Fruit fly (Drosophila melanogaster) whole organism, embryonic: ENCODE data around the gene CG13837.

Source experiments
- Awh ChIP-seq: fragments of 200-800 bp; sonication (Bioruptor generic); IDR thresholded peaks from 2 replicates; pipeline ENCODE4, ENCODE4 v1.3.6; 2022; ENCODE audit warnings: missing biosample characterization, missing genetic modification characterization
- BEAF-32 ChIP-seq: fragments of 200-800 bp; sonication (Bioruptor generic); optimal IDR thresholded peaks from 3 replicates; lab custom pipeline; 2017; ENCODE audit warnings: missing biosample characterization, missing genetic modification characterization, mild to moderate bottlenecking, moderate library complexity, missing genetic modification reagents
- Bgb ChIP-seq: fragments of 200-800 bp; sonication (Bioruptor generic); IDR thresholded peaks from 2 replicates; pipeline ENCODE4 v1.3.6; 2022; ENCODE audit warnings: missing biosample characterization, missing genetic modification characterization; ENCODE audit not compliant: partially characterized antibody
- CG10274 ChIP-seq: fragments of 200-800 bp; sonication (Bioruptor generic); optimal IDR thresholded peaks from 3 replicates; lab custom pipeline; 2017; ENCODE audit warnings: missing biosample characterization, mild to moderate bottlenecking, missing genetic modification characterization
- CG10959 ChIP-seq: fragments of 200-800 bp; sonication (Bioruptor generic); IDR thresholded peaks from 2 replicates; pipeline ENCODE4 v1.3.6; 2022; ENCODE audit warnings: missing biosample characterization, missing genetic modification characterization
- CG11456 ChIP-seq: fragments of 200-800 bp; sonication (Bioruptor generic); IDR thresholded peaks from 3 replicates; pipeline ENCODE4 v1.3.6; 2022; ENCODE audit warnings: missing biosample characterization, missing genetic modification characterization
- CG12104 ChIP-seq: fragments of 200-800 bp; sonication (Bioruptor generic); optimal IDR thresholded peaks from 3 replicates; lab custom pipeline; 2016; ENCODE audit warnings: missing biosample characterization, missing genetic modification characterization
- CG12942 ChIP-seq: fragments of 200-800 bp; sonication (Bioruptor generic); optimal IDR thresholded peaks from 3 replicates; lab custom pipeline; 2016; ENCODE audit warnings: missing biosample characterization, missing genetic modification characterization
- CG13775 ChIP-seq: fragments of 200-800 bp; sonication (Bioruptor generic); optimal IDR thresholded peaks from 3 replicates; lab custom pipeline; 2017; ENCODE audit warnings: missing biosample characterization, mild to moderate bottlenecking, missing genetic modification characterization
- CG14667 ChIP-seq: fragments of 200-800 bp; sonication (Bioruptor generic); IDR thresholded peaks from 2 replicates; pipeline ENCODE4 v1.3.6; 2022; ENCODE audit warnings: missing biosample characterization, missing genetic modification characterization
- CG1529 ChIP-seq: fragments of 200-800 bp; sonication (Bioruptor generic); optimal IDR thresholded peaks from 3 replicates; lab custom pipeline; 2018; ENCODE audit warnings: missing biosample characterization, missing genetic modification characterization
- CG17359 ChIP-seq: fragments of 200-800 bp; sonication (Bioruptor generic); optimal IDR thresholded peaks from 3 replicates; lab custom pipeline; 2018; ENCODE audit warnings: missing biosample characterization, mild to moderate bottlenecking, missing genetic modification characterization, moderate library complexity
- CG2202 ChIP-seq: fragments of 200-800 bp; sonication (Bioruptor generic); optimal IDR thresholded peaks from 2 replicates; lab custom pipeline; 2018; ENCODE audit warnings: missing biosample characterization, mild to moderate bottlenecking, missing genetic modification characterization
- CG30403 ChIP-seq: fragments of 200-800 bp; sonication (Bioruptor generic); optimal IDR thresholded peaks from 3 replicates; lab custom pipeline; 2016; ENCODE audit warnings: missing biosample characterization, missing genetic modification characterization
- CG31365 ChIP-seq: fragments of 200-800 bp; sonication (Bioruptor generic); optimal IDR thresholded peaks from 2 replicates; lab custom pipeline; 2018; ENCODE audit warnings: missing biosample characterization, mild to moderate bottlenecking, missing genetic modification characterization
- CG3163 ChIP-seq: fragments of 200-800 bp; sonication (Bioruptor generic); optimal IDR thresholded peaks from 3 replicates; lab custom pipeline; 2016; ENCODE audit warnings: missing biosample characterization, missing genetic modification characterization
- CG34422 ChIP-seq: fragments of 200-800 bp; sonication (Bioruptor generic); IDR thresholded peaks from 3 replicates; pipeline ENCODE4 v1.3.6; 2022; ENCODE audit warnings: missing biosample characterization, missing genetic modification characterization
- CG43689 ChIP-seq: fragments of 200-800 bp; sonication (Bioruptor generic); IDR thresholded peaks from 2 replicates; pipeline ENCODE4 v1.3.6; 2022; ENCODE audit warnings: missing biosample characterization, missing genetic modification characterization
- CG7987 ChIP-seq: fragments of 200-800 bp; sonication (Bioruptor generic); optimal IDR thresholded peaks from 2 replicates; lab custom pipeline; 2018; ENCODE audit warnings: missing biosample characterization, mild to moderate bottlenecking, missing genetic modification characterization, moderate library complexity
- CG9727 ChIP-seq: fragments of 200-800 bp; sonication (Bioruptor generic); optimal IDR thresholded peaks from 3 replicates; lab custom pipeline; 2017; ENCODE audit warnings: missing biosample characterization, mild to moderate bottlenecking, missing genetic modification characterization
- CTCF ChIP-seq: fragments of 200-800 bp; sonication (Bioruptor generic); optimal IDR thresholded peaks from 2 replicates; lab custom pipeline; 2017; ENCODE audit warnings: missing biosample characterization, mild to moderate bottlenecking, missing genetic modification characterization, moderate library complexity
- D19A ChIP-seq: fragments of 200-800 bp; optimal IDR thresholded peaks from 3 replicates; lab custom pipeline; 2019; ENCODE audit warnings: missing biosample characterization, mild to moderate bottlenecking, missing genetic modification characterization, moderate library complexity
- Dbx ChIP-seq: fragments of 200-800 bp; sonication (Bioruptor generic); IDR thresholded peaks from 3 replicates; pipeline ENCODE4 v1.3.6; 2022; ENCODE audit warnings: missing biosample characterization, missing genetic modification characterization
- Drgx ChIP-seq: fragments of 200-800 bp; sonication (Bioruptor generic); IDR thresholded peaks from 2 replicates; pipeline ENCODE4 v1.3.6; 2022; ENCODE audit warnings: missing biosample characterization, missing genetic modification characterization
- E2f2 ChIP-seq: fragments of 200-800 bp; sonication (Bioruptor generic); IDR thresholded peaks from 2 replicates; pipeline ENCODE4 v1.3.6; 2022; ENCODE audit warnings: missing biosample characterization, missing genetic modification characterization
- Eip74EF ChIP-seq, 2 experiments: fragments of 200-800 bp in 1 of 2; fragments of >200 bp in 1 of 2; sonication (Bioruptor generic) in 1 of 2; optimal IDR thresholded peaks; 2 replicates each; lab custom pipeline; 2017 to 2019; ENCODE audit warnings: missing biosample characterization in 2 of 2, missing genetic modification characterization in 2 of 2, mild to moderate bottlenecking in 1 of 2, moderate library complexity in 1 of 2
- Jarid2 ChIP-seq: fragments of 200-800 bp; sonication (Bioruptor generic); optimal IDR thresholded peaks from 3 replicates; lab custom pipeline; 2017; ENCODE audit warnings: mild to moderate bottlenecking, missing biosample characterization, missing genetic modification reagents, missing genetic modification characterization
- Med ChIP-seq: fragments of 200-800 bp; sonication (Bioruptor generic); peaks from one replicate; lab custom pipeline; 2016; ENCODE audit warnings: missing biosample characterization, missing genetic modification characterization, mild to moderate bottlenecking, inconsistent platforms, moderate library complexity
- Myb ChIP-seq: fragments of 200-800 bp; sonication (Bioruptor generic); optimal IDR thresholded peaks from 2 replicates; lab custom pipeline; 2016; ENCODE audit warnings: missing biosample characterization, missing genetic modification characterization
- Poxn ChIP-seq: fragments of 200-800 bp; sonication (Bioruptor generic); IDR thresholded peaks from 2 replicates; pipeline ENCODE4 v1.3.6; 2022; ENCODE audit warnings: missing biosample characterization, missing genetic modification characterization
- Rx ChIP-seq: fragments of 200-800 bp; sonication (Bioruptor generic); IDR thresholded peaks from 2 replicates; pipeline ENCODE4 v1.3.6; 2022; ENCODE audit warnings: missing biosample characterization, missing genetic modification characterization
- chinmo ChIP-seq: fragments of 200-800 bp; sonication (Bioruptor generic); IDR thresholded peaks from 4 replicates; pipeline ENCODE4 v1.3.6; 2022; ENCODE audit warnings: missing biosample characterization, missing genetic modification characterization; ENCODE audit not compliant: partially characterized antibody
- ci ChIP-seq: fragments of 200-800 bp; sonication (Bioruptor generic); IDR thresholded peaks from 3 replicates; pipeline ENCODE4 v1.3.6; 2022; ENCODE audit warnings: missing biosample characterization, missing genetic modification characterization
- crp ChIP-seq, 2 experiments: fragments of 200-800 bp; sonication (Bioruptor generic); optimal IDR thresholded peaks; 2 replicates in 1 of 2; 3 replicates in 1 of 2; lab custom pipeline; 2017; ENCODE audit warnings: missing biosample characterization in 2 of 2, missing genetic modification characterization in 2 of 2, mild to moderate bottlenecking in 1 of 2, moderate library complexity in 1 of 2
- dati ChIP-seq: fragments of 200-800 bp; sonication (Bioruptor generic); IDR thresholded peaks from 2 replicates; pipeline ENCODE4 v1.3.6; 2022; ENCODE audit warnings: missing biosample characterization, missing genetic modification characterization
- dmrt11E ChIP-seq: fragments of 200-800 bp; sonication (Bioruptor generic); optimal IDR thresholded peaks from 3 replicates; lab custom pipeline; 2018; ENCODE audit warnings: missing biosample characterization, mild to moderate bottlenecking, missing genetic modification characterization, moderate library complexity
- fd3F ChIP-seq: fragments of 200-800 bp; sonication (Bioruptor generic); optimal IDR thresholded peaks from 2 replicates; lab custom pipeline; 2018; ENCODE audit warnings: missing biosample characterization, mild to moderate bottlenecking, missing genetic modification characterization, moderate library complexity
- ftz-f1 ChIP-seq: fragments of 200-800 bp; sonication (Bioruptor generic); optimal IDR thresholded peaks from 2 replicates; lab custom pipeline; 2016; ENCODE audit warnings: missing biosample characterization, missing genetic modification characterization
- grn ChIP-seq: fragments of 200-800 bp; sonication (Bioruptor generic); optimal IDR thresholded peaks from 3 replicates; lab custom pipeline; 2017; ENCODE audit warnings: missing biosample characterization, missing genetic modification characterization
- ind ChIP-seq: fragments of 200-800 bp; sonication (Bioruptor generic); optimal IDR thresholded peaks from 3 replicates; lab custom pipeline; 2016; ENCODE audit warnings: missing biosample characterization, missing genetic modification characterization
- insv ChIP-seq, 2 experiments: fragments of 200-800 bp; sonication (Bioruptor generic); optimal IDR thresholded peaks; 3 replicates each; lab custom pipeline; 2016 to 2018; ENCODE audit warnings: missing biosample characterization in 2 of 2, missing genetic modification characterization in 2 of 2
- knrl ChIP-seq: fragments of 200-800 bp; sonication (Bioruptor generic); IDR thresholded peaks from 3 replicates; pipeline ENCODE4 v1.3.6; 2022; ENCODE audit warnings: missing biosample characterization, missing genetic modification characterization; ENCODE audit not compliant: partially characterized antibody
- nerfin-1 ChIP-seq: fragments of 200-800 bp; sonication (Bioruptor generic); optimal IDR thresholded peaks from 3 replicates; lab custom pipeline; 2019; ENCODE audit warnings: missing biosample characterization, mild to moderate bottlenecking, missing genetic modification characterization, moderate library complexity
- oc ChIP-seq: fragments of 200-800 bp; sonication (Bioruptor generic); optimal IDR thresholded peaks from 2 replicates; lab custom pipeline; 2018; ENCODE audit warnings: missing biosample characterization, mild to moderate bottlenecking, missing genetic modification characterization, moderate library complexity
- sens ChIP-seq: fragments of 200-800 bp; sonication (Bioruptor generic); peaks from one replicate; lab custom pipeline; 2016; ENCODE audit warnings: missing biosample characterization, missing genetic modification characterization
- sob ChIP-seq: fragments of 200-800 bp; sonication (Bioruptor generic); IDR thresholded peaks from 2 replicates; pipeline ENCODE4 v1.3.6; 2022; ENCODE audit warnings: missing biosample characterization, missing genetic modification characterization
- vvl ChIP-seq: fragments of 200-800 bp; sonication (Bioruptor generic); IDR thresholded peaks from 2 replicates; pipeline ENCODE4 v1.3.6; 2022; ENCODE audit warnings: missing biosample characterization, missing genetic modification characterization

CG13837 gene

dm6 chr3R:23010406-23010805 lies 33.4 kb upstream of the CG13837 start, which contains the start of gene CG34375:
Gene CG34375, minus strand, starts transcription at chr3R:23010562.
- TF ChIP-seq CG1529 (no peak), knrl (no peak), Myb (GFP tag; lab: Kevin White, UChicago) (peak; percentile 48), crp (GFP tag; optimal IDR thresholded peaks at IDR 0.05; lab: Kevin White, UChicago) (peak in 1 of 2 experiments; percentile 57), ind (GFP tag; lab: Kevin White, UChicago) (no peak), CG30403 (GFP tag; lab: Kevin White, UChicago) (no peak), Poxn (GFP tag; lab: Robert Waterston, UW) (no peak), CG9727 (GFP tag; lab: Kevin White, UChicago) (no peak), fd3F (GFP tag; lab: Kevin White, UChicago) (no peak), grn (GFP tag; lab: Kevin White, UChicago) (peak; percentile 21), insv (GFP tag; optimal IDR thresholded peaks at IDR 0.05; lab: Kevin White, UChicago) (no peak), Rx (GFP tag; lab: Robert Waterston, UW) (no peak), Bgb (0 out of 2 replicates have a peak, but pooled peaks have one; percentile 10), CG10274 (no peak), CG17359 (tag; lab: Kevin White, UChicago) (peak; percentile 4), E2f2 (GFP tag; lab: Robert Waterston, UW) (no peak), chinmo (GFP tag; lab: Robert Waterston, UW) (peak; percentile 61; the same call in 1 of the 4 replicates), CG12942 (GFP tag; lab: Kevin White, UChicago) (no peak), Dbx (no peak), CG34422 (GFP tag; lab: Robert Waterston, UW) (0 out of 3 replicates have a peak, but pooled peaks have one; percentile 46), vvl (GFP tag; lab: Robert Waterston, UW) (peak; percentile 25; the same call in 1 of the 2 replicates), D19A (tag; lab: Kevin White, UChicago) (no peak), sens (GFP tag; lab: Kevin White, UChicago) (peak; percentile 12), nerfin-1 (tag; lab: Kevin White, UChicago) (no peak), ftz-f1 (peak; percentile 17), dmrt11E (tag; lab: Kevin White, UChicago) (no peak), BEAF-32 (GFP tag; lab: Kevin White, UChicago) (no peak), CG31365 (tag; lab: Kevin White, UChicago) (no peak), CG2202 (tag; lab: Kevin White, UChicago) (no peak), Med (GFP tag; lab: Kevin White, UChicago) (peak; percentile 79), CG7987 (no peak), Awh (GFP tag; lab: Robert Waterston, UW) (0 out of 2 replicates have a peak, but pooled peaks have one; percentile 14), oc (tag; lab: Kevin White, UChicago) (peak; percentile 19), CG10959 (GFP tag; lab: Robert Waterston, UW) (no peak), Eip74EF (GFP tag; optimal IDR thresholded peaks at IDR 0.05; lab: Kevin White, UChicago) (peak in 1 of 2 experiments; percentile 17), CG3163 (no peak), Drgx (GFP tag; lab: Robert Waterston, UW) (0 out of 2 replicates have a peak, but pooled peaks have one; percentile 12), CG43689 (no peak), CG12104 (no peak), sob (GFP tag; lab: Robert Waterston, UW) (0 out of 2 replicates have a peak, but pooled peaks have one; percentile 5), CG13775 (GFP tag; lab: Kevin White, UChicago) (no peak), Jarid2 (GFP tag; lab: Kevin White, UChicago) (peak; percentile 28), CG14667 (GFP tag; lab: Robert Waterston, UW) (no peak), dati (GFP tag; lab: Robert Waterston, UW) (no peak), ci (0 out of 3 replicates have a peak, but pooled peaks have one; percentile 35), CTCF (GFP tag; lab: Kevin White, UChicago) (peak; percentile 89), CG11456 (GFP tag; lab: Robert Waterston, UW) (peak; percentile 19; the same call in 1 of the 3 replicates)
